Worm (Caenorhabditis elegans) whole organism, young adult: ENCODE measurements around the gene C25D7.15.
A peak's percentile ranks its signal among the peaks of the same experiment; 100 is the strongest.

Source experiments
- D2030.7 ChIP-seq: fragments of 200-800 bp; sonication (Bioruptor generic); IDR thresholded peaks from 2 replicates; pipeline ENCODE4 v1.3.6; 2022; ENCODE audit warnings: missing genetic modification reagents, missing genetic modification characterization, missing compliant biosample characterization
- F57C9.4 ChIP-seq: sonication (generic microtip); optimal IDR thresholded peaks from 2 replicates; lab custom pipeline; 2017; ENCODE audit warnings: mild to moderate bottlenecking, missing genetic modification characterization, missing compliant biosample characterization
- T07F8.4 ChIP-seq: sonication (generic microtip); optimal IDR thresholded peaks from 2 replicates; lab custom pipeline; 2016; ENCODE audit warnings: mild to moderate bottlenecking, missing genetic modification characterization, moderate library complexity, missing compliant biosample characterization
- ZK185.1 ChIP-seq: sonication (generic microtip); optimal IDR thresholded peaks from 2 replicates; lab custom pipeline; 2016; ENCODE audit warnings: mild to moderate bottlenecking, missing genetic modification characterization, missing compliant biosample characterization; ENCODE audit not compliant: poor library complexity, severe bottlenecking
- ceh-58 ChIP-seq: fragments of 200-800 bp; sonication (Bioruptor generic); IDR thresholded peaks from 2 replicates; pipeline ENCODE4 v1.3.6; 2022; ENCODE audit warnings: missing genetic modification characterization, missing compliant biosample characterization
- dox-1 ChIP-seq: fragments of 200-800 bp; sonication (Bioruptor generic); IDR thresholded peaks from 2 replicates; pipeline ENCODE4 v1.3.6; 2022; ENCODE audit warnings: missing genetic modification reagents, missing genetic modification characterization, missing compliant biosample characterization
- efl-1 ChIP-seq: fragments of 150-350 bp; optimal IDR thresholded peaks from 2 replicates; lab custom pipeline; 2014; ENCODE audit warnings: missing biosample characterization, missing genetic modification reagents, missing genetic modification characterization
- hmg-1.2 ChIP-seq: fragments of 200-800 bp; sonication (Bioruptor generic); IDR thresholded peaks from 2 replicates; pipeline ENCODE4 v1.3.6; 2022; ENCODE audit warnings: missing genetic modification reagents, missing genetic modification characterization, missing compliant biosample characterization
- hrde-1 ChIP-seq: sonication (generic microtip); optimal IDR thresholded peaks from 2 replicates; lab custom pipeline; 2016; ENCODE audit warnings: missing genetic modification characterization, mild to moderate bottlenecking, missing compliant biosample characterization, moderate library complexity, missing genotype, missing genetic modification reagents, borderline replicate concordance
- xnd-1 ChIP-seq: sonication (generic microtip); optimal IDR thresholded peaks from 2 replicates; lab custom pipeline; 2016; ENCODE audit warnings: missing genotype, missing genetic modification reagents, missing genetic modification characterization, missing compliant biosample characterization

DNA sequence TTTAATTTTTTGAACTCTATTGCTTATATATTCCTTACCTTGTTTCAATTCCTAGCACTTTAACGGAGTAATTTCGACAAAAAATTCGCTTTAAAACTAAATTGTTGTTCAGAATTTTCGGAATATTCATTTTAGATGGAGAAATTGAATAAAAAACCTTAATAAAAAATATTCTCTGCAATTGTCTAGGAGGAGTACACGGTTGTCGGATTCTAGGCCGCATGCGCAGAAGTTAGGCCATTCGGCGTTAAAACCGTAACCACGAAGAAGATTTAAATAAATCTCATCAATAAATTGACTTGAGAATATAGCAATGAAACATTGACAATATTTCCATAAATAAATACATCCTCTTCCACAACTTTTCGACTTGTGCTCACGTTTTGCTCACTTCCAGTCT, 22.7 kb downstream of the C25D7.15 start, which contains the start of the genes C01G10.10 and C01G10.9:
- TF ChIP-seq dox-1 (GFP tag; lab: Robert Waterston, UW) (0 out of 2 replicates have a peak, but pooled peaks have one; percentile 18), D2030.7 (GFP tag; lab: Robert Waterston, UW) (no peak), hmg-1.2 (no peak), hrde-1 (tag; lab: Kevin White, UChicago) (no peak), T07F8.4 (no peak), ZK185.1 (tag; lab: Kevin White, UChicago) (peak; percentile 76), F57C9.4 (tag; lab: Kevin White, UChicago) (no peak), efl-1 (no peak), ceh-58 (GFP tag; lab: Robert Waterston, UW) (no peak), xnd-1 (tag; lab: Kevin White, UChicago) (no peak)
